Worm (Caenorhabditis elegans) whole organism, L3 larva: ENCODE data around the gene R03D7.15.

Source experiments
- egl-5 ChIP-seq: fragments of 150-350 bp; optimal IDR thresholded peaks from 2 replicates; lab custom pipeline; 2017; ENCODE audit warnings: missing biosample characterization, missing genetic modification reagents, missing genetic modification characterization, inconsistent platforms
- lin-39 ChIP-seq: fragments of 150-350 bp; optimal IDR thresholded peaks from 2 replicates; lab custom pipeline; 2018; ENCODE audit warnings: missing biosample characterization, missing genetic modification reagents, missing genetic modification characterization
- sea-2 ChIP-seq: fragments of 150-350 bp; sonication (generic microtip); optimal IDR thresholded peaks from 4 replicates; lab custom pipeline; 2014; ENCODE audit warnings: missing biosample characterization, missing genetic modification reagents, missing genetic modification characterization
- unc-39 ChIP-seq: sonication (generic microtip); optimal IDR thresholded peaks from 4 replicates; lab custom pipeline; 2017; ENCODE audit warnings: missing biosample characterization, missing genetic modification characterization

Gene R03D7.15

ce11 chrII:10989180-10989579, 47.2 kb downstream of the R03D7.15 start:
- TF ChIP-seq egl-5: peak; percentile 37
- no peak for TF ChIP-seq unc-39 (tag; lab: Kevin White, UChicago)

- TF ChIP-seq lin-39 (tag; lab: Kevin White, UChicago): peak; percentile 71
- no peak for TF ChIP-seq sea-2 (GFP tag; lab: Kevin White, UChicago)
- TF ChIP-seq, all 47 proteins: peak for 1
Measured at ce11 chrII:10990592-10990991, 48.6 kb downstream of the R03D7.15 start.
